Worm (Caenorhabditis elegans): ENCODE results near the gene pgap-2.

DNA sequence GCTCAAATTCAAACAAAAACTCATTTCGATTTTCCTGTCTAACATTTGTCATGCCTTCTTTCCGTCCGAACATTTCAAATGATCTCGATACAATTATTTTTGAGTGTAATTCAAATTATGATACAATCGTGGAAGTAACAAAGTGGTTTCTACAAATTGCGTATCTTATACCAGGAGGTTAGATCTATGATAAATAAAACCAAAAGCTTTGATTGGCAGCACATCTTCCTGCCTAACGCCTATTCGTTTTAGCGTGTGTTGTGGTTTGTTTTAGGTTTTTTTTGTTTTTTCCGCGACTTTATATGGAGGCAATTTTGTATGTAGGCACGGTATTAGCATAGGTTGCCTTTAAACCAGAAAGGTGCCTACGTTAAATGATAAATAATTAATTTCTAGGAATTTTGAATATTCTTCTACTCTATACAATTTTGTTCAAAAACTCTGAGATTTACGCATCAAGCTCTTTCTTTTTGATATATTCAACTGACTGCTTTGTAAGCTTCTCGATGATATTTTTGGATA lies 25.3 kb upstream of the pgap-2 start, which contains the start of gene srg-11:
- TF ChIP-seq C06A6.2 (GFP tag; conservative IDR thresholded peaks at IDR 0.05) (no peak), die-1 (tag; optimal IDR thresholded peaks at IDR 0.05) (no peak), Y56A3A.18 (GFP tag; IDR thresholded peaks at IDR 0.05) (no peak), tlf-1 (GFP tag; optimal IDR thresholded peaks at IDR 0.05) (no peak), sptf-2 (GFP tag; optimal IDR thresholded peaks at IDR 0.05) (no peak), fkh-3 (tag; optimal IDR thresholded peaks at IDR 0.05) (no peak), ceh-27 (GFP tag; optimal IDR thresholded peaks at IDR 0.05) (no peak)

Measured in whole organism, young adult.